Fruit fly (Drosophila melanogaster): ENCODE results near the gene CG3842.

Gene CG3842

dm6 chrX:6339970-6340548 is 2.5 kb downstream of the CG3842 start (continued):
- TF ChIP-seq br (optimal IDR thresholded peaks at IDR 0.05) (no peak), PHDP (tag; optimal IDR thresholded peaks at IDR 0.05) (peak; percentile 50), CG1792 (GFP tag; optimal IDR thresholded peaks at IDR 0.05) (no peak), Jarid2 (GFP tag; optimal IDR thresholded peaks at IDR 0.05) (peak; percentile 8), CG32767 (GFP tag; IDR thresholded peaks at IDR 0.05) (peak; percentile 66; the same call in 1 of the 2 replicates), Mrtf (GFP tag; IDR thresholded peaks at IDR 0.05) (0 out of 3 replicates have a peak, but pooled peaks have one; percentile 6), abd-A (tag; optimal IDR thresholded peaks at IDR 0.05) (peak; percentile 75), crp (GFP tag; optimal IDR thresholded peaks at IDR 0.05) (no peak), otp (GFP tag; IDR thresholded peaks at IDR 0.05) (peak; percentile 30; the same call in 1 of the 3 replicates), hth (optimal IDR thresholded peaks at IDR 0.05) (no peak), E2f2 (GFP tag; IDR thresholded peaks at IDR 0.05) (no peak), Hmr (GFP tag; optimal IDR thresholded peaks at IDR 0.05) (peak; percentile 13), Hr39 (optimal IDR thresholded peaks at IDR 0.05) (no peak), CG30403 (GFP tag; optimal IDR thresholded peaks at IDR 0.05) (peak; percentile 43), CG3726 (GFP tag; IDR thresholded peaks at IDR 0.05) (0 out of 3 replicates have a peak, but pooled peaks have one; percentile 37), ase (GFP tag; IDR thresholded peaks at IDR 0.05) (peak; percentile 59; the same call in 2 of the 3 replicates), tup (GFP tag; optimal IDR thresholded peaks at IDR 0.05) (no peak), CG10274 (GFP tag; optimal IDR thresholded peaks at IDR 0.05) (no peak), ewg (GFP tag; optimal IDR thresholded peaks at IDR 0.05) (peak; percentile 27), sc (optimal IDR thresholded peaks at IDR 0.05) (no peak), sc (GFP tag; optimal IDR thresholded peaks at IDR 0.05) (no peak), CG4424 (GFP tag; optimal IDR thresholded peaks at IDR 0.05) (peak; percentile 11), toy (GFP tag; IDR thresholded peaks at IDR 0.05) (no peak), mld (GFP tag; IDR thresholded peaks at IDR 0.05; ENCODE audit: partially characterized antibody) (no peak), pnt (GFP tag; optimal IDR thresholded peaks at IDR 0.05) (peak; percentile 34), slbo (GFP tag; IDR thresholded peaks at IDR 0.05) (peak; percentile 77), HLHmδ (GFP tag; optimal IDR thresholded peaks at IDR 0.05) (no peak), Fer1 (GFP tag; optimal IDR thresholded peaks at IDR 0.05) (peak; percentile 29), kay (GFP tag; optimal IDR thresholded peaks at IDR 0.05) (no peak), CG7786 (GFP tag; optimal IDR thresholded peaks at IDR 0.05) (peak; percentile 12), YL-1 (GFP tag; optimal IDR thresholded peaks at IDR 0.05) (no peak), emc (GFP tag; optimal IDR thresholded peaks at IDR 0.05) (no peak), Hr51 (GFP tag; optimal IDR thresholded peaks at IDR 0.05) (peak in 1 of 2 experiments; percentile 53), fru (optimal IDR thresholded peaks at IDR 0.05) (no peak), CG12659 (GFP tag; optimal IDR thresholded peaks at IDR 0.05) (no peak), CG6854 (GFP tag; optimal IDR thresholded peaks at IDR 0.05) (no peak), CG2875 (GFP tag; optimal IDR thresholded peaks at IDR 0.05) (no peak), CG9817 (tag; optimal IDR thresholded peaks at IDR 0.05) (peak; percentile 63), CG15073 (GFP tag; optimal IDR thresholded peaks at IDR 0.05) (no peak), tll (GFP tag; optimal IDR thresholded peaks at IDR 0.05) (no peak), twi (tag; optimal IDR thresholded peaks at IDR 0.05) (no peak), phol (tag; optimal IDR thresholded peaks at IDR 0.05) (peak; percentile 57), CG13624 (GFP tag; optimal IDR thresholded peaks at IDR 0.05) (peak; percentile 22), CG17361 (GFP tag; IDR thresholded peaks at IDR 0.05) (no peak), CG31441 (GFP tag; IDR thresholded peaks at IDR 0.05) (no peak), chif (GFP tag; optimal IDR thresholded peaks at IDR 0.05) (peak; percentile 3 to 25), org-1 (GFP tag; optimal IDR thresholded peaks at IDR 0.05) (peak; percentile 24), hkb (optimal IDR thresholded peaks at IDR 0.05) (no peak), hkb (GFP tag; IDR thresholded peaks at IDR 0.05) (peak; percentile 48; the same call in 1 of the 2 replicates), Dref (GFP tag; IDR thresholded peaks at IDR 0.05) (no peak), C15 (GFP tag; IDR thresholded peaks at IDR 0.05) (0 out of 3 replicates have a peak, but pooled peaks have one; percentile 39)

Measured in whole organism, embryonic.